Worm (Caenorhabditis elegans): ENCODE data around the gene C35A5.8.

C35A5.8 gene

DNA sequence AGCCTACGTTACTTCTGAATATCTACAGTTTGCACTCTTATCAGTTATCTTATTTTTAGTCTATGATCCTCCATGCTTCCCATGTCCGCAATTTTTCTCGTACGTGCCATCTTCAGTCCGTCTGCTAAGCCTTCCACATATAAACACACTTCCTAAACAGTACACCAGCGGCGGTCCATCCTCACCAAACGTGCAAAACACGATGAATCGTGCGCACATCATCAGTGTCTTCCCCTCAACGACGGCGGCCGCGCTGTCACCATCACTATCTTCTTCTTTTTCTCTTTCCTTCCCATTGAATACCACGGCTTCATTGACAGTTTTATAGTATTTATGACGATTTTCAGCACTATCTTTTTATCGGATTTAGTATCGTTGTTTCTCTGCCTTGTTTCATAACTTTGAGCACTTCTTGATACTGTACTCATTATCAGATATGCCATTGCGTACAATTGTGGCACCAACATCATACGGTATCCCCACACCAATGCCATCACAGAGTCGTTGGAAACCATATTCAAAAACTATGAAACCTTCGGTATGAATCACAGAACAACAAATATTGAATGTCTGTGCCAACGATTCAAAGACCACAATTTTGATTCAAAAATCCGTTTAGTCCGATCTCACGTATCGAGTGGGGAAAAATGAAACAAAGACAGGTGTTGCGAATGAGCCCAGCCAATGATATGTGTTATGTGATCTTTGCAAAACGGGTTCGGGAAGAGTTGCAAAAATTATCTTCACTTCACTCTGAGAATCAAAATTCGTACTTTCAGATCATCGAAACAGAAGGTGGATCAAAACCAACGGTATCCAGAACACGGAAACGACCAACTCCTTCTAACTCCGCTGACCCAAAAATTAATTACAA is 52.6 kb downstream of the C35A5.8 start:
- TF ChIP-seq W03F9.2 (tag; optimal IDR thresholded peaks at IDR 0.05) (no peak), him-1 (tag; optimal IDR thresholded peaks at IDR 0.05) (no peak)
